Worm (Caenorhabditis elegans): ENCODE data around the gene fbxb-76.
"Not testable (repeated sequence)": the region's sequence is repeated elsewhere in the genome, so short reads cannot be mapped to it uniquely, and the experiment has no call there.

DNA sequence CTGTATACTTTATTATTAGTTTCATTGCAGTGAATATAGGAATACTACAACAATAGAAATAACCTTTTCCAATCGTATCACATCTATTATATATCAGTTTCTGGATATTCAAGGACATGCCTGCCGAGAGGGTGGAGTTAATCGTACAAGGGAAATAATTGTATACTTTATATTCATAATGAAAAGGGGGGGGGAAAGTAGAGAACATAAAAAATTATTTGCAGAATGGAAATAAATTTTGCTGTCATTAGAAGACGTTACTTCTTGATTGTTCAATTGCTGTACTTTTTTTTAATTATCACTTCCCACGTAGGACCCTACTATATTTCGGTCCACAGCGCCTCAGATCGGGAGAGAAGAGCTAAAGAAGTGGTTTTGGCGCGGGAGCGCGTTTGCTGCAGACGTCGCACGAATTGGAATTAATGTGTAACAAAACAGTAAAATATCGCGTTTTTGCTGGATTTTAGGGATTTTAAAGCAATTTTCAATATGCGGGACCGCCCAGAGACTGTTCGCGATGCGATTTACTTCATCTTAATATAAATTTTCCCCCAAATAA is 19.2 kb upstream of the fbxb-76 start, which contains the start of gene dsl-6:
- TF ChIP-seq pha-4 (tag; optimal IDR thresholded peaks at IDR 0.05); elt-2 (tag; optimal IDR thresholded peaks at IDR 0.05); hlh-13 (GFP tag; optimal IDR thresholded peaks at IDR 0.05); pros-1 (tag; optimal IDR thresholded peaks at IDR 0.05); T23F11.4 (GFP tag; optimal IDR thresholded peaks at IDR 0.05); ceh-34 (tag; optimal IDR thresholded peaks at IDR 0.05); ceh-31 (tag; optimal IDR thresholded peaks at IDR 0.05); gmeb-2 (tag; optimal IDR thresholded peaks at IDR 0.05); pat-9 (tag; optimal IDR thresholded peaks at IDR 0.05); nhr-11 (tag; optimal IDR thresholded peaks at IDR 0.05): not testable (repeated sequence)
